Fruit fly (Drosophila melanogaster) whole organism, embryonic: ENCODE measurements around the gene Cpr65Aw.
A peak's percentile ranks its signal among the peaks of the same experiment; 100 is the strongest.

Experiments
- Ada2b ChIP-seq: fragments of 200-800 bp; sonication (Bioruptor generic); IDR thresholded peaks from 2 replicates; pipeline ENCODE4 v1.3.6; 2022; ENCODE audit warnings: missing biosample characterization, missing genetic modification characterization
- Antp ChIP-seq: fragments of 200-800 bp; sonication (Bioruptor generic); optimal IDR thresholded peaks from 3 replicates; lab custom pipeline; 2016; ENCODE audit warnings: missing biosample characterization, missing genetic modification characterization
- Bdp1 ChIP-seq: fragments of 200-800 bp; sonication (Bioruptor generic); optimal IDR thresholded peaks from 3 replicates; lab custom pipeline; 2016; ENCODE audit warnings: missing biosample characterization, missing genetic modification characterization
- Bteb2 ChIP-seq: fragments of 200-800 bp; sonication (Bioruptor generic); optimal IDR thresholded peaks from 2 replicates; lab custom pipeline; 2016; ENCODE audit warnings: missing biosample characterization, missing genetic modification characterization
- CG10267 ChIP-seq: fragments of 200-800 bp; sonication (Bioruptor generic); optimal IDR thresholded peaks from 2 replicates; lab custom pipeline; 2018; ENCODE audit warnings: missing biosample characterization, mild to moderate bottlenecking, missing genetic modification characterization, moderate library complexity
- CG10654 ChIP-seq: fragments of 200-800 bp; sonication (Bioruptor generic); optimal IDR thresholded peaks from 2 replicates; lab custom pipeline; 2016; ENCODE audit warnings: missing biosample characterization, missing genetic modification characterization
- CG10959 ChIP-seq: fragments of 200-800 bp; sonication (Bioruptor generic); IDR thresholded peaks from 2 replicates; pipeline ENCODE4 v1.3.6; 2022; ENCODE audit warnings: missing biosample characterization, missing genetic modification characterization
- CG12942 ChIP-seq: fragments of 200-800 bp; sonication (Bioruptor generic); optimal IDR thresholded peaks from 3 replicates; lab custom pipeline; 2016; ENCODE audit warnings: missing biosample characterization, missing genetic modification characterization
- CG14014 ChIP-seq: fragments of 200-800 bp; sonication (Bioruptor generic); IDR thresholded peaks from 2 replicates; pipeline ENCODE4 v1.3.6; 2022; ENCODE audit warnings: missing biosample characterization, missing genetic modification characterization
- CG14667 ChIP-seq: fragments of 200-800 bp; sonication (Bioruptor generic); IDR thresholded peaks from 2 replicates; pipeline ENCODE4 v1.3.6; 2022; ENCODE audit warnings: missing biosample characterization, missing genetic modification characterization
- CG1603 ChIP-seq: fragments of 200-800 bp; sonication (Bioruptor generic); optimal IDR thresholded peaks from 2 replicates; lab custom pipeline; 2019; ENCODE audit warnings: missing biosample characterization, mild to moderate bottlenecking, missing genetic modification characterization, moderate library complexity
- CG16813 ChIP-seq: fragments of 200-800 bp; sonication (Bioruptor generic); IDR thresholded peaks from 3 replicates; pipeline ENCODE4 v1.3.6; 2022; ENCODE audit warnings: missing biosample characterization, missing genetic modification characterization; ENCODE audit not compliant: partially characterized antibody
- CG17328 ChIP-seq: fragments of 200-800 bp; sonication (Bioruptor generic); IDR thresholded peaks from 2 replicates; pipeline ENCODE4 v1.3.6; 2022; ENCODE audit warnings: missing biosample characterization, missing genetic modification characterization
- CG17361 ChIP-seq: fragments of 200-800 bp; sonication (Bioruptor generic); IDR thresholded peaks from 3 replicates; pipeline ENCODE4 v1.3.6; 2022; ENCODE audit warnings: missing biosample characterization, missing genetic modification characterization
- CG17829 ChIP-seq: fragments of 200-800 bp; optimal IDR thresholded peaks from 2 replicates; lab custom pipeline; 2019; ENCODE audit warnings: missing biosample characterization, mild to moderate bottlenecking, missing genetic modification characterization, moderate library complexity
- CG18476 ChIP-seq: fragments of 200-800 bp; sonication (Bioruptor generic); optimal IDR thresholded peaks from 2 replicates; lab custom pipeline; 2016; ENCODE audit warnings: missing biosample characterization, mild to moderate bottlenecking, missing genetic modification characterization
- CG18599 ChIP-seq: fragments of 200-800 bp; sonication (Bioruptor generic); optimal IDR thresholded peaks from 3 replicates; lab custom pipeline; 2017; ENCODE audit warnings: missing biosample characterization, missing genetic modification characterization, mild to moderate bottlenecking, moderate library complexity, missing genetic modification reagents
- CG2875 ChIP-seq: fragments of 200-800 bp; sonication (Bioruptor generic); optimal IDR thresholded peaks from 2 replicates; lab custom pipeline; 2017; ENCODE audit warnings: missing biosample characterization, mild to moderate bottlenecking, missing genetic modification characterization, missing genetic modification reagents
- CG30431 ChIP-seq: fragments of 200-800 bp; sonication (Bioruptor generic); optimal IDR thresholded peaks from 2 replicates; lab custom pipeline; 2017; ENCODE audit warnings: missing biosample characterization, missing genetic modification characterization
- CG3281 ChIP-seq: fragments of 200-800 bp; sonication (Bioruptor generic); optimal IDR thresholded peaks from 3 replicates; lab custom pipeline; 2017; ENCODE audit warnings: missing biosample characterization, mild to moderate bottlenecking, missing genetic modification characterization
- CG3407 ChIP-seq: fragments of 200-800 bp; sonication (Bioruptor generic); optimal IDR thresholded peaks from 2 replicates; lab custom pipeline; 2018; ENCODE audit warnings: missing biosample characterization, mild to moderate bottlenecking, missing genetic modification characterization
- CG34224 ChIP-seq: fragments of 200-800 bp; sonication (Bioruptor generic); IDR thresholded peaks from 3 replicates; pipeline ENCODE4 v1.3.6; 2022; ENCODE audit warnings: missing biosample characterization, missing genetic modification characterization; ENCODE audit not compliant: partially characterized antibody
- CG3838 ChIP-seq: fragments of 200-800 bp; sonication (Bioruptor generic); optimal IDR thresholded peaks from 3 replicates; lab custom pipeline; 2016; ENCODE audit warnings: missing biosample characterization, missing genetic modification characterization
- CG7928 ChIP-seq: fragments of 200-800 bp; sonication (Bioruptor generic); optimal IDR thresholded peaks from 2 replicates; lab custom pipeline; 2017; ENCODE audit warnings: missing biosample characterization, mild to moderate bottlenecking, missing genetic modification characterization
- CG8281 ChIP-seq: fragments of 200-800 bp; sonication (Bioruptor generic); optimal IDR thresholded peaks from 2 replicates; lab custom pipeline; 2018; ENCODE audit warnings: missing biosample characterization, mild to moderate bottlenecking, missing genetic modification characterization, moderate library complexity
- CG8924 ChIP-seq: fragments of 200-800 bp; optimal IDR thresholded peaks from 3 replicates; lab custom pipeline; 2019; ENCODE audit warnings: missing biosample characterization, mild to moderate bottlenecking, missing genetic modification characterization, moderate library complexity
- CG9797 ChIP-seq: fragments of 200-800 bp; sonication (Bioruptor generic); optimal IDR thresholded peaks from 3 replicates; lab custom pipeline; 2018; ENCODE audit warnings: missing biosample characterization, mild to moderate bottlenecking, missing genetic modification characterization
- CTCF ChIP-seq: fragments of 200-800 bp; sonication (Bioruptor generic); optimal IDR thresholded peaks from 2 replicates; lab custom pipeline; 2017; ENCODE audit warnings: missing biosample characterization, mild to moderate bottlenecking, missing genetic modification characterization, moderate library complexity
- Deaf1 ChIP-seq: fragments of 200-800 bp; optimal IDR thresholded peaks from 3 replicates; lab custom pipeline; 2019; ENCODE audit warnings: missing biosample characterization, mild to moderate bottlenecking, missing genetic modification characterization, moderate library complexity
- Hr3 ChIP-seq: fragments of 200-800 bp; sonication (Bioruptor generic); optimal IDR thresholded peaks from 3 replicates; lab custom pipeline; 2016; ENCODE audit warnings: missing biosample characterization, missing genetic modification characterization
- MESR4 ChIP-seq: fragments of 200-800 bp; sonication (Bioruptor generic); optimal IDR thresholded peaks from 2 replicates; lab custom pipeline; 2018; ENCODE audit warnings: missing biosample characterization, mild to moderate bottlenecking, missing genetic modification characterization, moderate library complexity
- NK7.1 ChIP-seq: fragments of 200-800 bp; sonication (Bioruptor generic); optimal IDR thresholded peaks from 3 replicates; lab custom pipeline; 2016; ENCODE audit warnings: missing biosample characterization, missing genetic modification characterization
- Sry-δ ChIP-seq: fragments of 200-800 bp; sonication (Bioruptor generic); optimal IDR thresholded peaks from 2 replicates; lab custom pipeline; 2016; ENCODE audit warnings: missing biosample characterization, missing genetic modification characterization
- ab ChIP-seq: fragments of 200-800 bp; sonication (Bioruptor generic); optimal IDR thresholded peaks from 2 replicates; lab custom pipeline; 2016; ENCODE audit warnings: missing biosample characterization, missing genetic modification characterization
- ash1 ChIP-seq: fragments of 200-800 bp; sonication (Bioruptor generic); optimal IDR thresholded peaks from 2 replicates; lab custom pipeline; 2018; ENCODE audit warnings: missing biosample characterization, mild to moderate bottlenecking, missing genetic modification characterization
- bbx ChIP-seq: fragments of 200-800 bp; sonication (Bioruptor generic); IDR thresholded peaks from 2 replicates; pipeline ENCODE4 v1.3.6; 2022; ENCODE audit warnings: missing biosample characterization, missing genetic modification characterization; ENCODE audit not compliant: partially characterized antibody
- dan ChIP-seq: fragments of 200-800 bp; sonication (Bioruptor generic); IDR thresholded peaks from 2 replicates; pipeline ENCODE4 v1.3.6; 2022; ENCODE audit warnings: missing biosample characterization, missing genetic modification characterization
- dati ChIP-seq: fragments of 200-800 bp; sonication (Bioruptor generic); IDR thresholded peaks from 2 replicates; pipeline ENCODE4 v1.3.6; 2022; ENCODE audit warnings: missing biosample characterization, missing genetic modification characterization
- emc ChIP-seq: fragments of 200-800 bp; sonication (Bioruptor generic); optimal IDR thresholded peaks from 2 replicates; lab custom pipeline; 2016; ENCODE audit warnings: missing biosample characterization, missing genetic modification characterization
- exex ChIP-seq: fragments of 200-800 bp; sonication (Bioruptor generic); optimal IDR thresholded peaks from 4 replicates; lab custom pipeline; 2018; ENCODE audit warnings: missing biosample characterization, mild to moderate bottlenecking, missing genetic modification characterization, moderate library complexity
- hth ChIP-seq: fragments of >200 bp; optimal IDR thresholded peaks from 2 replicates; lab custom pipeline; 2017; ENCODE audit warnings: inconsistent platforms
- insv ChIP-seq, 2 experiments: fragments of 200-800 bp; sonication (Bioruptor generic); optimal IDR thresholded peaks; 3 replicates each; lab custom pipeline; 2016 to 2018; ENCODE audit warnings: missing biosample characterization in 2 of 2, missing genetic modification characterization in 2 of 2
- luna ChIP-seq: fragments of 200-800 bp; sonication (Bioruptor generic); optimal IDR thresholded peaks from 2 replicates; lab custom pipeline; 2016; ENCODE audit warnings: missing biosample characterization, missing genetic modification characterization
- nerfin-1 ChIP-seq: fragments of 200-800 bp; sonication (Bioruptor generic); optimal IDR thresholded peaks from 3 replicates; lab custom pipeline; 2019; ENCODE audit warnings: missing biosample characterization, mild to moderate bottlenecking, missing genetic modification characterization, moderate library complexity
- run ChIP-seq: fragments of 200-800 bp; sonication (Bioruptor generic); optimal IDR thresholded peaks from 3 replicates; lab custom pipeline; 2018; ENCODE audit warnings: missing biosample characterization, mild to moderate bottlenecking, missing genetic modification characterization
- seq ChIP-seq: fragments of 200-800 bp; sonication (Bioruptor generic); IDR thresholded peaks from 2 replicates; pipeline ENCODE4 v1.3.6; 2022; ENCODE audit warnings: missing biosample characterization, missing genetic modification characterization
- sug ChIP-seq: fragments of 200-800 bp; optimal IDR thresholded peaks from 2 replicates; lab custom pipeline; 2019; ENCODE audit warnings: missing biosample characterization, mild to moderate bottlenecking, missing genetic modification characterization, moderate library complexity
- usp ChIP-seq: fragments of >200 bp; optimal IDR thresholded peaks from 2 replicates; lab custom pipeline; 2017; ENCODE audit warnings: missing biosample characterization, missing genetic modification characterization
- vfl ChIP-seq: fragments of 200-800 bp; sonication (Bioruptor generic); optimal IDR thresholded peaks from 2 replicates; lab custom pipeline; 2016; ENCODE audit warnings: missing biosample characterization, missing genetic modification characterization

Gene Cpr65Aw

DNA sequence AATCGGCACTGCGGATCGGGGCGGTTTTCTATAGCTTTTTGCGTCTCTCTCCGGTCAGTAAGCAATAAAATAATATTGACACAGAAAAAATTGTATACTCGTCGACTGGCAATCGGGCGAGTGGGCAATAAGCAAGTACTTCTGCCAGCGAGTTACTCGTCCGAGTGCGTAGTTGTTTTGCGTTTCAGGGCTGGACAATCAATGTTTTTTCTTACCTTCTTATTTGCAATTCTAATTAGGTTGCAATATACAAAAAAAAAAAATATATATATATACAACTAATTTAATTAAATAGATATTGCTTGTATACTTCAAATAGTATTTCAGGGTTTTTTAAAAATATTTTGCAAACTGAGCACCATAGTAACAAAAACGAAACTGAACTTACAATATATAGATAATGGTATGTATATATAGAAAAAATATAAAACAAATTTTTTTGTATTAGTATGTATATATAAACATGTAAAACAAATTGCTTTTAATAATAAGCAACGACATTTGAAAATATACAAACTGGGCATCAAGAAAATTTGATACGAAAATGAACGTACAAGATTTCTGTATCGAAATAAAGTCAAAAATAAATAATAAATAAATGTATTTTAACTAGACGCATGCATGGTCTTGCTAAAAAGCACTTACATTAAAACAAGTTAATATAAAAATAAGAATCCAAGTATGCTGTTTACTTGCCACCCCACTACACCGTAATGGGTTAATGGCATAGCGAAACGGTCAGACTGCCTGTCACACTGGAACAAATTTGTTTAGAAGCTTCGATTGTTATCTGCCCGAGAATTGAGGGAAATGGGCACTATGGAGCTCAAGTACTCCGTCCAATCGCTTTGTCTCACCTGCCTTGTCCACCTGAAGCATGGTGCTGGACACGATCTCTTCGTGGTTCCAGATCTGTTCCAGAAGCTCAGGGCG lies 47.0 kb upstream of the Cpr65Aw start, which contains the start of the genes D19A and CG7386 (continued):
- TF ChIP-seq CG3407 (GFP tag; lab: Kevin White, UChicago), result no peak
- no peak for TF ChIP-seq ash1 (GFP tag; lab: Kevin White, UChicago)
- TF ChIP-seq usp, result no peak
- TF ChIP-seq exex (tag; lab: Kevin White, UChicago), result no peak
- TF ChIP-seq NK7.1, result no peak
- peak in 1 of 2 experiments; percentile 85 for TF ChIP-seq insv (GFP tag; optimal IDR thresholded peaks at IDR 0.05; lab: Kevin White, UChicago)
- peak; percentile 59 for TF ChIP-seq Ada2b (GFP tag; lab: Robert Waterston, UW)
- TF ChIP-seq CG17829 (tag; lab: Kevin White, UChicago), result peak; percentile 64
- no peak for TF ChIP-seq run (tag; lab: Kevin White, UChicago)
- no peak for TF ChIP-seq CG12942 (GFP tag; lab: Kevin White, UChicago)
- TF ChIP-seq Antp (GFP tag; lab: Kevin White, UChicago), result peak; percentile 68
- TF ChIP-seq Bdp1 (GFP tag; lab: Kevin White, UChicago), result no peak
- peak; percentile 39; the same call in 1 of the 2 replicates for TF ChIP-seq CG14667 (GFP tag; lab: Robert Waterston, UW)
- TF ChIP-seq hth (lab: Kevin White, UChicago), result no peak
- TF ChIP-seq bbx, result 0 out of 2 replicates have a peak, but pooled peaks have one; percentile 36
- no peak for TF ChIP-seq CG8281 (tag; lab: Kevin White, UChicago)
- TF ChIP-seq dati (GFP tag; lab: Robert Waterston, UW), result no peak
- TF ChIP-seq CG10267 (tag; lab: Kevin White, UChicago), result peak; percentile 47
- peak; percentile 54 for TF ChIP-seq CG17328 (GFP tag; lab: Robert Waterston, UW)
- TF ChIP-seq CG14014, result peak; percentile 63; the same call in 1 of the 2 replicates
- peak; percentile 43 for TF ChIP-seq CG18599 (GFP tag; lab: Kevin White, UChicago)
- TF ChIP-seq Hr3 (GFP tag; lab: Kevin White, UChicago), result peak; percentile 34
- TF ChIP-seq CG17361 (GFP tag; lab: Robert Waterston, UW), result peak; percentile 75; the same call in 2 of the 3 replicates
- peak; percentile 2 for TF ChIP-seq CG10654 (GFP tag; lab: Kevin White, UChicago)
- TF ChIP-seq Sry-δ (GFP tag; lab: Kevin White, UChicago), result peak; percentile 22
- peak; percentile 16 for TF ChIP-seq nerfin-1 (tag; lab: Kevin White, UChicago)
- TF ChIP-seq CG8924, result peak; percentile 69
- TF ChIP-seq CG34224 (GFP tag; lab: Robert Waterston, UW), result no peak; the same call in 2 of the 3 replicates
- TF ChIP-seq CG1603 (tag; lab: Kevin White, UChicago), result peak; percentile 59
- TF ChIP-seq CG10959 (GFP tag; lab: Robert Waterston, UW), result peak; percentile 71
- TF ChIP-seq CG16813, result no peak
- TF ChIP-seq CG18476, result no peak
- peak; percentile 38 for TF ChIP-seq CG3281 (GFP tag; lab: Kevin White, UChicago)
- no peak for TF ChIP-seq seq (GFP tag; lab: Robert Waterston, UW)
- TF ChIP-seq CG30431, result no peak
- peak; percentile 89 for TF ChIP-seq CG7928 (GFP tag; lab: Kevin White, UChicago)
- no peak for TF ChIP-seq CG3838 (GFP tag; lab: Kevin White, UChicago)
- TF ChIP-seq ab, result peak; percentile 52
- no peak for TF ChIP-seq CG9797
- no peak for TF ChIP-seq Deaf1 (tag; lab: Kevin White, UChicago)
- no peak for TF ChIP-seq dan (GFP tag; lab: Robert Waterston, UW)
- no peak for TF ChIP-seq CG2875
- TF ChIP-seq MESR4 (GFP tag; lab: Kevin White, UChicago), result peak; percentile 78
- TF ChIP-seq CTCF, result no peak
- peak; percentile 19 for TF ChIP-seq emc (GFP tag; lab: Kevin White, UChicago)
- TF ChIP-seq Bteb2 (GFP tag; lab: Kevin White, UChicago), result peak; percentile 50
- TF ChIP-seq luna (GFP tag; lab: Kevin White, UChicago), result no peak
- peak; percentile 25 for TF ChIP-seq sug (tag; lab: Kevin White, UChicago)
- peak; percentile 18 for TF ChIP-seq vfl (GFP tag; lab: Kevin White, UChicago)
